Fruit fly (Drosophila melanogaster) whole organism, embryonic: ENCODE measurements around the gene Trf4-2.
A peak's percentile ranks its signal among the peaks of the same experiment; 100 is the strongest.

Source experiments
- Awh ChIP-seq: fragments of 200-800 bp; sonication (Bioruptor generic); IDR thresholded peaks from 2 replicates; pipeline ENCODE4, ENCODE4 v1.3.6; 2022; ENCODE audit warnings: missing biosample characterization, missing genetic modification characterization
- Bgb ChIP-seq: fragments of 200-800 bp; sonication (Bioruptor generic); IDR thresholded peaks from 2 replicates; pipeline ENCODE4 v1.3.6; 2022; ENCODE audit warnings: missing biosample characterization, missing genetic modification characterization; ENCODE audit not compliant: partially characterized antibody
- BtbVII ChIP-seq: fragments of 200-800 bp; sonication (Bioruptor generic); optimal IDR thresholded peaks from 3 replicates; lab custom pipeline; 2017; ENCODE audit warnings: missing biosample characterization, mild to moderate bottlenecking, missing genetic modification characterization
- Bteb2 ChIP-seq: fragments of 200-800 bp; sonication (Bioruptor generic); optimal IDR thresholded peaks from 2 replicates; lab custom pipeline; 2016; ENCODE audit warnings: missing biosample characterization, missing genetic modification characterization
- CG10209 ChIP-seq: fragments of 200-800 bp; sonication (Bioruptor generic); optimal IDR thresholded peaks from 3 replicates; lab custom pipeline; 2017; ENCODE audit warnings: missing biosample characterization, mild to moderate bottlenecking, missing genetic modification characterization, missing genetic modification reagents
- CG10321 ChIP-seq: fragments of 200-800 bp; sonication (Bioruptor generic); IDR thresholded peaks from 2 replicates; pipeline ENCODE4 v1.3.6; 2022; ENCODE audit warnings: missing biosample characterization, missing genetic modification characterization
- CG11504 ChIP-seq: fragments of 200-800 bp; sonication (Bioruptor generic); optimal IDR thresholded peaks from 3 replicates; lab custom pipeline; 2019; ENCODE audit warnings: missing biosample characterization, mild to moderate bottlenecking, missing genetic modification characterization, moderate library complexity
- CG12391 ChIP-seq: fragments of 200-800 bp; sonication (Bioruptor generic); optimal IDR thresholded peaks from 3 replicates; lab custom pipeline; 2018; ENCODE audit warnings: missing biosample characterization, mild to moderate bottlenecking, missing genetic modification characterization, moderate library complexity
- CG14014 ChIP-seq: fragments of 200-800 bp; sonication (Bioruptor generic); IDR thresholded peaks from 2 replicates; pipeline ENCODE4 v1.3.6; 2022; ENCODE audit warnings: missing biosample characterization, missing genetic modification characterization
- CG14710 ChIP-seq: fragments of 200-800 bp; sonication (Bioruptor generic); optimal IDR thresholded peaks from 3 replicates; lab custom pipeline; 2019; ENCODE audit warnings: missing biosample characterization, mild to moderate bottlenecking, missing genetic modification characterization, moderate library complexity
- CG15514 ChIP-seq: fragments of 200-800 bp; sonication (Bioruptor generic); optimal IDR thresholded peaks from 3 replicates; lab custom pipeline; 2017; ENCODE audit warnings: missing biosample characterization, missing genetic modification characterization, mild to moderate bottlenecking, moderate library complexity, missing genetic modification reagents
- CG1602 ChIP-seq: fragments of 200-800 bp; sonication (Bioruptor generic); optimal IDR thresholded peaks from 3 replicates; lab custom pipeline; 2016; ENCODE audit warnings: missing biosample characterization, missing genetic modification characterization
- CG16813 ChIP-seq: fragments of 200-800 bp; sonication (Bioruptor generic); IDR thresholded peaks from 3 replicates; pipeline ENCODE4 v1.3.6; 2022; ENCODE audit warnings: missing biosample characterization, missing genetic modification characterization; ENCODE audit not compliant: partially characterized antibody
- CG17829 ChIP-seq: fragments of 200-800 bp; optimal IDR thresholded peaks from 2 replicates; lab custom pipeline; 2019; ENCODE audit warnings: missing biosample characterization, mild to moderate bottlenecking, missing genetic modification characterization, moderate library complexity
- CG18011 ChIP-seq: fragments of 200-800 bp; sonication (Bioruptor generic); optimal IDR thresholded peaks from 2 replicates; lab custom pipeline; 2017; ENCODE audit warnings: missing biosample characterization, missing genetic modification characterization, mild to moderate bottlenecking, moderate library complexity, missing genotype
- CG30403 ChIP-seq: fragments of 200-800 bp; sonication (Bioruptor generic); optimal IDR thresholded peaks from 3 replicates; lab custom pipeline; 2016; ENCODE audit warnings: missing biosample characterization, missing genetic modification characterization
- CG32767 ChIP-seq: fragments of 200-800 bp; sonication (Bioruptor generic); IDR thresholded peaks from 2 replicates; pipeline ENCODE4 v1.3.6; 2022; ENCODE audit warnings: missing biosample characterization, missing genetic modification characterization
- CG32772 ChIP-seq: fragments of 200-800 bp; sonication (Bioruptor generic); IDR thresholded peaks from 2 replicates; pipeline ENCODE4 v1.3.6; 2022; ENCODE audit warnings: missing biosample characterization, missing genetic modification characterization
- CG3847 ChIP-seq: fragments of 200-800 bp; sonication (Bioruptor generic); IDR thresholded peaks from 2 replicates; pipeline ENCODE4 v1.3.6; 2022; ENCODE audit warnings: missing biosample characterization, missing genetic modification characterization
- CG4820 ChIP-seq: fragments of 200-800 bp; sonication (Bioruptor generic); optimal IDR thresholded peaks from 3 replicates; lab custom pipeline; 2016; ENCODE audit warnings: missing biosample characterization, missing genetic modification characterization
- CG5180 ChIP-seq: fragments of 200-800 bp; sonication (Bioruptor generic); optimal IDR thresholded peaks from 3 replicates; lab custom pipeline; 2017; ENCODE audit warnings: missing biosample characterization, missing genetic modification characterization, mild to moderate bottlenecking, moderate library complexity, missing genetic modification reagents
- CG6683 ChIP-seq: fragments of 200-800 bp; sonication (Bioruptor generic); optimal IDR thresholded peaks from 2 replicates; lab custom pipeline; 2017; ENCODE audit warnings: missing biosample characterization, mild to moderate bottlenecking, missing genetic modification characterization, missing genetic modification reagents
- CG6765 ChIP-seq: fragments of 200-800 bp; sonication (Bioruptor generic); optimal IDR thresholded peaks from 3 replicates; lab custom pipeline; 2017; ENCODE audit warnings: missing biosample characterization, mild to moderate bottlenecking, missing genetic modification characterization
- D19A ChIP-seq: fragments of 200-800 bp; optimal IDR thresholded peaks from 3 replicates; lab custom pipeline; 2019; ENCODE audit warnings: missing biosample characterization, mild to moderate bottlenecking, missing genetic modification characterization, moderate library complexity
- Drgx ChIP-seq: fragments of 200-800 bp; sonication (Bioruptor generic); IDR thresholded peaks from 2 replicates; pipeline ENCODE4 v1.3.6; 2022; ENCODE audit warnings: missing biosample characterization, missing genetic modification characterization
- H15 ChIP-seq: fragments of 200-800 bp; sonication (Bioruptor generic); IDR thresholded peaks from 3 replicates; pipeline ENCODE4 v1.3.6; 2022; ENCODE audit warnings: missing biosample characterization, missing genetic modification characterization
- Med ChIP-seq: fragments of 200-800 bp; sonication (Bioruptor generic); peaks from one replicate; lab custom pipeline; 2016; ENCODE audit warnings: missing biosample characterization, missing genetic modification characterization, mild to moderate bottlenecking, inconsistent platforms, moderate library complexity
- NK7.1 ChIP-seq: fragments of 200-800 bp; sonication (Bioruptor generic); optimal IDR thresholded peaks from 3 replicates; lab custom pipeline; 2016; ENCODE audit warnings: missing biosample characterization, missing genetic modification characterization
- Nf-YC ChIP-seq: fragments of 200-800 bp; optimal IDR thresholded peaks from 3 replicates; lab custom pipeline; 2019; ENCODE audit warnings: missing biosample characterization, mild to moderate bottlenecking, missing genetic modification characterization, moderate library complexity
- Scr ChIP-seq: fragments of 200-800 bp; sonication (Bioruptor generic); IDR thresholded peaks from 2 replicates; pipeline ENCODE4 v1.3.6; 2022; ENCODE audit warnings: missing biosample characterization, missing genetic modification characterization; ENCODE audit not compliant: partially characterized antibody
- Spps ChIP-seq: fragments of 200-800 bp; sonication (Bioruptor generic); optimal IDR thresholded peaks from 2 replicates; lab custom pipeline; 2018; ENCODE audit warnings: missing biosample characterization, mild to moderate bottlenecking, missing genetic modification characterization
- Usf ChIP-seq: fragments of 200-800 bp; sonication (Bioruptor generic); optimal IDR thresholded peaks from 2 replicates; lab custom pipeline; 2017; ENCODE audit warnings: missing genotype, missing biosample characterization, missing genetic modification characterization
- ab ChIP-seq: fragments of 200-800 bp; sonication (Bioruptor generic); optimal IDR thresholded peaks from 2 replicates; lab custom pipeline; 2016; ENCODE audit warnings: missing biosample characterization, missing genetic modification characterization
- ap ChIP-seq: fragments of 200-800 bp; sonication (Bioruptor generic); IDR thresholded peaks from 2 replicates; pipeline ENCODE4 v1.3.6; 2022; ENCODE audit warnings: missing biosample characterization, missing genetic modification characterization
- bcd ChIP-seq: fragments of 200-800 bp; sonication (Bioruptor generic); optimal IDR thresholded peaks from 2 replicates; lab custom pipeline; 2017; ENCODE audit warnings: missing biosample characterization, mild to moderate bottlenecking, missing genetic modification characterization
- br ChIP-seq: fragments of >200 bp; optimal IDR thresholded peaks from 2 replicates; lab custom pipeline; 2017
- ci ChIP-seq: fragments of 200-800 bp; sonication (Bioruptor generic); IDR thresholded peaks from 3 replicates; pipeline ENCODE4 v1.3.6; 2022; ENCODE audit warnings: missing biosample characterization, missing genetic modification characterization
- dysf ChIP-seq: fragments of 200-800 bp; sonication (Bioruptor generic); IDR thresholded peaks from 3 replicates; pipeline ENCODE4 v1.3.6; 2022; ENCODE audit warnings: missing biosample characterization, missing genetic modification characterization
- emc ChIP-seq: fragments of 200-800 bp; sonication (Bioruptor generic); optimal IDR thresholded peaks from 2 replicates; lab custom pipeline; 2016; ENCODE audit warnings: missing biosample characterization, missing genetic modification characterization
- fd3F ChIP-seq: fragments of 200-800 bp; sonication (Bioruptor generic); optimal IDR thresholded peaks from 2 replicates; lab custom pipeline; 2018; ENCODE audit warnings: missing biosample characterization, mild to moderate bottlenecking, missing genetic modification characterization, moderate library complexity
- gcm ChIP-seq: fragments of 200-800 bp; sonication (Bioruptor generic); optimal IDR thresholded peaks from 2 replicates; lab custom pipeline; 2019; ENCODE audit warnings: missing biosample characterization, mild to moderate bottlenecking, missing genetic modification characterization, moderate library complexity
- grau ChIP-seq: fragments of 200-800 bp; optimal IDR thresholded peaks from 3 replicates; lab custom pipeline; 2019; ENCODE audit warnings: missing biosample characterization, mild to moderate bottlenecking, missing genetic modification characterization, moderate library complexity
- hkb ChIP-seq, 2 experiments: fragments of 200-800 bp in 1 of 2; fragments of >200 bp in 1 of 2; sonication (Bioruptor generic) in 1 of 2; IDR thresholded peaks in 1 of 2; optimal IDR thresholded peaks in 1 of 2; 2 replicates each; pipeline versions ENCODE4 v1.3.6 to Lab custom; 2017 to 2022; ENCODE audit warnings: missing biosample characterization in 1 of 2, missing genetic modification characterization in 1 of 2
- p53 ChIP-seq: fragments of 200-800 bp; sonication (Bioruptor generic); optimal IDR thresholded peaks from 2 replicates; lab custom pipeline; 2016; ENCODE audit warnings: missing biosample characterization, missing genetic modification characterization
- pan ChIP-seq, 4 experiments: fragments of >200 bp in 3 of 4; fragments of 200-800 bp in 1 of 4; sonication (Bioruptor generic) in 1 of 4; optimal IDR thresholded peaks in 3 of 4; IDR thresholded peaks in 1 of 4; 2 replicates each; pipeline versions ENCODE4 v1.3.6 to Lab custom; 2017 to 2022; ENCODE audit warnings: missing biosample characterization in 2 of 4, missing genetic modification characterization in 2 of 4, mixed read lengths in 1 of 4
- schlank ChIP-seq: fragments of 200-800 bp; sonication (Bioruptor generic); optimal IDR thresholded peaks from 2 replicates; lab custom pipeline; 2018; ENCODE audit warnings: missing biosample characterization, mild to moderate bottlenecking, missing genetic modification characterization
- shn ChIP-seq: fragments of 200-800 bp; sonication (Bioruptor generic); optimal IDR thresholded peaks from 3 replicates; lab custom pipeline; 2016; ENCODE audit warnings: missing biosample characterization, missing genetic modification characterization
- sim ChIP-seq: fragments of 200-800 bp; sonication (Bioruptor generic); IDR thresholded peaks from 2 replicates; pipeline ENCODE4 v1.3.6; 2022; ENCODE audit warnings: missing biosample characterization, missing genetic modification characterization
- slp2 ChIP-seq: fragments of 200-800 bp; sonication (Bioruptor generic); optimal IDR thresholded peaks from 2 replicates; lab custom pipeline; 2016; ENCODE audit warnings: missing biosample characterization, missing genetic modification characterization
- sqz ChIP-seq: fragments of 200-800 bp; sonication (Bioruptor generic); optimal IDR thresholded peaks from 3 replicates; lab custom pipeline; 2018; ENCODE audit warnings: missing biosample characterization, mild to moderate bottlenecking, missing genetic modification characterization
- z ChIP-seq: fragments of 200-800 bp; sonication (Bioruptor generic); IDR thresholded peaks from 3 replicates; pipeline ENCODE4 v1.3.6; 2022; ENCODE audit warnings: missing biosample characterization, missing genetic modification characterization

Gene Trf4-2

dm6 chr3R:24890919-24891318 is 34.1 kb upstream of the Trf4-2 start (continued):
- TF ChIP-seq Med: peak; percentile 75
- peak; percentile 39 for TF ChIP-seq CG11504 (tag; lab: Kevin White, UChicago)
- TF ChIP-seq ci: no peak
- 0 out of 2 replicates have a peak, but pooled peaks have one; percentile 16 for TF ChIP-seq CG3847
- no peak for TF ChIP-seq sqz
- TF ChIP-seq Usf (GFP tag; lab: Kevin White, UChicago): no peak
- no peak for TF ChIP-seq CG17829 (tag; lab: Kevin White, UChicago)
- TF ChIP-seq CG12391 (tag; lab: Kevin White, UChicago): peak; percentile 3
- TF ChIP-seq Drgx (GFP tag; lab: Robert Waterston, UW): peak; percentile 30; the same call in 1 of the 2 replicates
- TF ChIP-seq hkb (optimal IDR thresholded peaks at IDR 0.05; lab: Kevin White, UChicago): no peak
- no peak for TF ChIP-seq hkb (GFP tag; IDR thresholded peaks at IDR 0.05; lab: Robert Waterston, UW)
- TF ChIP-seq CG30403 (GFP tag; lab: Kevin White, UChicago): peak; percentile 13
- TF ChIP-seq gcm (GFP tag; lab: Kevin White, UChicago): no peak
- TF ChIP-seq Scr (GFP tag; lab: Robert Waterston, UW): no peak
- no peak for TF ChIP-seq Bgb
- TF ChIP-seq CG4820 (GFP tag; lab: Kevin White, UChicago): no peak
- no peak for TF ChIP-seq CG10209
- TF ChIP-seq pan (optimal IDR thresholded peaks at IDR 0.05; lab: Kevin White, UChicago): no peak
- no peak for TF ChIP-seq pan (GFP tag; optimal IDR thresholded peaks at IDR 0.05 in 1 of 2, IDR thresholded peaks at IDR 0.05 in 1 of 2)
- no peak for TF ChIP-seq bcd (GFP tag; lab: Kevin White, UChicago)
- no peak for TF ChIP-seq ab (GFP tag; lab: Kevin White, UChicago)
- no peak for TF ChIP-seq NK7.1
- no peak for TF ChIP-seq CG15514 (GFP tag; lab: Kevin White, UChicago)
- TF ChIP-seq z (GFP tag; lab: Robert Waterston, UW): no peak
- no peak for TF ChIP-seq CG14014 (GFP tag; lab: Robert Waterston, UW)
- TF ChIP-seq CG5180 (GFP tag; lab: Kevin White, UChicago): no peak
- TF ChIP-seq CG32767 (GFP tag; lab: Robert Waterston, UW): no peak
- TF ChIP-seq CG6765 (GFP tag; lab: Kevin White, UChicago): no peak
- TF ChIP-seq slp2 (GFP tag; lab: Kevin White, UChicago): no peak
- no peak for TF ChIP-seq CG1602 (GFP tag; lab: Kevin White, UChicago)
- TF ChIP-seq ap (GFP tag; lab: Robert Waterston, UW): no peak
- no peak for TF ChIP-seq fd3F
- TF ChIP-seq CG18011 (GFP tag; lab: Kevin White, UChicago): no peak
- TF ChIP-seq schlank (tag; lab: Kevin White, UChicago): no peak
- no peak for TF ChIP-seq CG6683
- TF ChIP-seq Nf-YC (tag; lab: Kevin White, UChicago): no peak
- TF ChIP-seq shn: no peak
- TF ChIP-seq CG32772 (GFP tag; lab: Robert Waterston, UW): no peak
- TF ChIP-seq BtbVII (GFP tag; lab: Kevin White, UChicago): no peak
- TF ChIP-seq p53: no peak
- no peak for TF ChIP-seq CG14710 (tag; lab: Kevin White, UChicago)
- no peak for TF ChIP-seq H15 (GFP tag; lab: Robert Waterston, UW)
- no peak for TF ChIP-seq CG16813 (GFP tag; lab: Robert Waterston, UW)
- TF ChIP-seq dysf (GFP tag; lab: Robert Waterston, UW): 0 out of 3 replicates have a peak, but pooled peaks have one; percentile 38
- TF ChIP-seq Bteb2 (GFP tag; lab: Kevin White, UChicago): no peak
- no peak for TF ChIP-seq CG10321 (GFP tag; lab: Robert Waterston, UW)
- no peak for TF ChIP-seq emc (GFP tag; lab: Kevin White, UChicago)
- no peak for TF ChIP-seq Awh (GFP tag; lab: Robert Waterston, UW)
- peak; percentile 32 for TF ChIP-seq grau (tag; lab: Kevin White, UChicago)
- TF ChIP-seq D19A: no peak
- TF ChIP-seq sim (GFP tag; lab: Robert Waterston, UW): no peak
- TF ChIP-seq br (lab: Kevin White, UChicago): no peak
- TF ChIP-seq Spps (tag; lab: Kevin White, UChicago): no peak
